Worm (Caenorhabditis elegans): ENCODE results near the gene clec-8.

ce11 chrII:12555579-12555978, 22.3 kb downstream of the clec-8 start, which contains the start of gene F49C5.11:
- TF ChIP-seq snpc-4 (tag; optimal IDR thresholded peaks at IDR 0.05) (no peak), ceh-16 (tag; optimal IDR thresholded peaks at IDR 0.05) (no peak), mdl-1 (tag; optimal IDR thresholded peaks at IDR 0.05) (no peak), fos-1 (tag; optimal IDR thresholded peaks at IDR 0.05) (no peak), unc-62 (GFP tag; optimal IDR thresholded peaks at IDR 0.05) (no peak)

Measured in whole organism, L3 larva.